Worm (Caenorhabditis elegans): ENCODE results near the gene C46C11.4.

DNA sequence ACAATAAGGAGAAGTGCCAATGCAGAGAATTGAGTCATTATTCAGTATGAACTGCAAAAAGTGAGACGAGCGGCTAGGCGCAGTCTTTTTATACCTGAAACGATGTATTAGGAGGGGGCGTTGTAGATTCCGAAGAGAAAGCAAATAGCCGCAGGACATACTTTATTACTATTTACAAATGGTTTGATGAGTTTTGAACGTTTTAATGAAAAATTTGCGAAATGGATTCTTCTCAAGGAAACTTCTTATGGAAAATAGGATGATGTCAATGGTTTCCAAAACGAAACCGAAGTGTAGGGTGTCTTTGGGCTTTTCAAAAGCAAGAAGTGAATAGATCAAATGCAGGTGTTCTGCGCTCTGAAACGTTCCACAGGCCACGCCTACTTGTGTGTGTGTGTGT is 31.0 kb upstream of the C46C11.4 start, which contains the start of gene flp-11:
- TF ChIP-seq skn-1 (tag; optimal IDR thresholded peaks at IDR 0.05) (no peak), sem-4 (tag; optimal IDR thresholded peaks at IDR 0.05) (no peak), ceh-16 (tag; optimal IDR thresholded peaks at IDR 0.05) (no peak), lin-39 (tag; optimal IDR thresholded peaks at IDR 0.05) (no peak), zag-1 (tag; optimal IDR thresholded peaks at IDR 0.05) (no peak), blmp-1 (tag; optimal IDR thresholded peaks at IDR 0.05; ENCODE audit: insufficient read depth) (no peak), nhr-12 (tag; optimal IDR thresholded peaks at IDR 0.05) (no peak), elt-1 (tag; optimal IDR thresholded peaks at IDR 0.05) (no peak), elt-3 (tag; optimal IDR thresholded peaks at IDR 0.05) (no peak), ama-1 (optimal IDR thresholded peaks at IDR 0.05) (no peak), sma-3 (GFP tag; optimal IDR thresholded peaks at IDR 0.05) (no peak)

Data from whole organism, L2 larva.